ENCODE assay signal across 1 fruit fly cellular context in the genomic region with DNA sequence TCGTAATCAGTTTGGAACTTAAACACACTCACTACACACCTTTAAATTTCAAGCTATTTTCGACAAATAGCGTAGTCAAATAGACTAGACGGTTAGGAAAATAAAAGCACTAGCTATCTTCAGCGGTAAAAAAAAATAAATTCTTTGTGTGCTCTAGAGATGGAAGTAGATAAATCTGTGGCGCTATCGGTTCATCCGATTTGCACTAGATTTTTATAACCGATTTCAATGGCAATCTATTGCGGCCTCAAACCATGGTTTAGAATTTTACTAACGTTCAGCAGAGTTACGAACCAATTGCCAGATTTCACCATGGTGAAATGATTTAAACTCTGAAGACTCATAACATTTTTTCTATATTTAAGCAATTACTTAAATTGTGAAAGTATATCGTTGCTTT.
TF ChIP-seq lines count a peak whose summit lies in the region.

No protein-coding gene starts in this region.

TF ChIP-seq in whole organism, embryonic, 481 proteins besides CTCF, POLR2A, EP300 and RAD21 (continued from another document and continues in another):
- TF ChIP-seq CG13287 (GFP tag; IDR thresholded peaks at IDR 0.05; lab: Robert Waterston, UW; ENCODE audit: partially characterized antibody) (peak; percentile 84), NK7.1 (GFP tag; optimal IDR thresholded peaks at IDR 0.05; lab: Kevin White, UChicago) (no peak), CG3995 (GFP tag; optimal IDR thresholded peaks at IDR 0.05; lab: Kevin White, UChicago) (peak; percentile 27), Asciz (GFP tag; optimal IDR thresholded peaks at IDR 0.05; lab: Kevin White, UChicago) (peak; percentile 2), CG17568 (GFP tag; optimal IDR thresholded peaks at IDR 0.05; lab: Kevin White, UChicago) (no peak), Doc3 (GFP tag; IDR thresholded peaks at IDR 0.05; lab: Robert Waterston, UW; ENCODE audit: partially characterized antibody) (peak; percentile 38; the same call in 1 of the 3 replicates), eyg (GFP tag; optimal IDR thresholded peaks at IDR 0.05; lab: Kevin White, UChicago) (no peak), Hmr (GFP tag; optimal IDR thresholded peaks at IDR 0.05; lab: Kevin White, UChicago) (peak; percentile 45), Dbx (GFP tag; IDR thresholded peaks at IDR 0.05; lab: Robert Waterston, UW) (0 out of 3 replicates have a peak, but pooled peaks have one; percentile 27), Elba2 (GFP tag; optimal IDR thresholded peaks at IDR 0.05; lab: Kevin White, UChicago) (no peak), lab (GFP tag; optimal IDR thresholded peaks at IDR 0.05; lab: Kevin White, UChicago) (no peak), Dll (GFP tag; IDR thresholded peaks at IDR 0.05; lab: Robert Waterston, UW; ENCODE audit: partially characterized antibody) (peak; percentile 74), CG12942 (GFP tag; optimal IDR thresholded peaks at IDR 0.05; lab: Kevin White, UChicago) (no peak), Myb (GFP tag; optimal IDR thresholded peaks at IDR 0.05; lab: Kevin White, UChicago) (peak; percentile 68), ara (GFP tag; IDR thresholded peaks at IDR 0.05; lab: Robert Waterston, UW) (no peak), ato (GFP tag; IDR thresholded peaks at IDR 0.05; lab: Robert Waterston, UW; ENCODE audit: partially characterized antibody) (peak; percentile 69), Ada2b (GFP tag; IDR thresholded peaks at IDR 0.05; lab: Robert Waterston, UW) (no peak), croc (GFP tag; conservative IDR thresholded peaks at IDR 0.05; lab: Robert Waterston, UW) (no peak), Antp (GFP tag; optimal IDR thresholded peaks at IDR 0.05; lab: Kevin White, UChicago) (peak; percentile 0), CG13296 (GFP tag; optimal IDR thresholded peaks at IDR 0.05; lab: Kevin White, UChicago) (no peak), peb (GFP tag; IDR thresholded peaks at IDR 0.05; lab: Robert Waterston, UW) (no peak), hbn (GFP tag; IDR thresholded peaks at IDR 0.05; lab: Robert Waterston, UW; ENCODE audit: partially characterized antibody) (peak; percentile 70), stwl (tag; optimal IDR thresholded peaks at IDR 0.05; lab: Kevin White, UChicago) (peak; percentile 66), Sry-β (GFP tag; optimal IDR thresholded peaks at IDR 0.05; lab: Kevin White, UChicago) (no peak), az2 (GFP tag; optimal IDR thresholded peaks at IDR 0.05; lab: Kevin White, UChicago) (no peak), Pdp1 (GFP tag; optimal IDR thresholded peaks at IDR 0.05; lab: Kevin White, UChicago) (peak in 1 of 2 experiments; percentile 51), Rfx (GFP tag; IDR thresholded peaks at IDR 0.05; lab: Robert Waterston, UW) (peak; percentile 49; the same call in 1 of the 2 replicates), CG4707 (GFP tag; optimal IDR thresholded peaks at IDR 0.05; lab: Kevin White, UChicago) (no peak), CG14710 (tag; optimal IDR thresholded peaks at IDR 0.05; lab: Kevin White, UChicago) (peak; percentile 52), phol (tag; optimal IDR thresholded peaks at IDR 0.05; lab: Kevin White, UChicago) (peak; percentile 53), Sry-δ (GFP tag; optimal IDR thresholded peaks at IDR 0.05; lab: Kevin White, UChicago) (peak; percentile 98), lola (GFP tag; optimal IDR thresholded peaks at IDR 0.05; lab: Kevin White, UChicago) (no peak), CG17802 (tag; optimal IDR thresholded peaks at IDR 0.05; lab: Kevin White, UChicago) (no peak), CG34376 (GFP tag; optimal IDR thresholded peaks at IDR 0.05; lab: Kevin White, UChicago) (peak; percentile 25), CG6689 (GFP tag; IDR thresholded peaks at IDR 0.05; lab: Robert Waterston, UW) (no peak), bcd (GFP tag; optimal IDR thresholded peaks at IDR 0.05; lab: Kevin White, UChicago) (peak; percentile 29), Sox102F (GFP tag; optimal IDR thresholded peaks at IDR 0.05; lab: Kevin White, UChicago) (no peak), ci (GFP tag; IDR thresholded peaks at IDR 0.05; lab: Robert Waterston, UW) (0 out of 3 replicates have a peak, but pooled peaks have one; percentile 26), al (GFP tag; IDR thresholded peaks at IDR 0.05; lab: Robert Waterston, UW) (no peak), CG9609 (GFP tag; optimal IDR thresholded peaks at IDR 0.05; lab: Kevin White, UChicago) (peak; percentile 7), CG10267 (tag; optimal IDR thresholded peaks at IDR 0.05; lab: Kevin White, UChicago) (peak; percentile 39), CG7745 (tag; optimal IDR thresholded peaks at IDR 0.05; lab: Kevin White, UChicago) (no peak), pzg (GFP tag; optimal IDR thresholded peaks at IDR 0.05; lab: Kevin White, UChicago) (peak; percentile 87), nmo (GFP tag; optimal IDR thresholded peaks at IDR 0.05; lab: Kevin White, UChicago) (peak; percentile 18), da (GFP tag; optimal IDR thresholded peaks at IDR 0.05; lab: Kevin White, UChicago) (no peak), CG15514 (GFP tag; optimal IDR thresholded peaks at IDR 0.05; lab: Kevin White, UChicago) (peak; percentile 93), CG17385 (GFP tag; optimal IDR thresholded peaks at IDR 0.05; lab: Kevin White, UChicago) (no peak), Dip3 (GFP tag; optimal IDR thresholded peaks at IDR 0.05; lab: Kevin White, UChicago) (no peak), CG6854 (GFP tag; optimal IDR thresholded peaks at IDR 0.05; lab: Kevin White, UChicago) (no peak), grn (GFP tag; optimal IDR thresholded peaks at IDR 0.05; lab: Kevin White, UChicago) (peak; percentile 76), ewg (GFP tag; optimal IDR thresholded peaks at IDR 0.05; lab: Kevin White, UChicago) (no peak), CG16813 (GFP tag; IDR thresholded peaks at IDR 0.05; lab: Robert Waterston, UW; ENCODE audit: partially characterized antibody) (peak; percentile 71), row (GFP tag; IDR thresholded peaks at IDR 0.05; lab: Robert Waterston, UW) (peak; percentile 58), Dip2 (GFP tag; IDR thresholded peaks at IDR 0.05; lab: Robert Waterston, UW) (no peak), Usf (GFP tag; optimal IDR thresholded peaks at IDR 0.05; lab: Kevin White, UChicago) (no peak), Ets97D (GFP tag; optimal IDR thresholded peaks at IDR 0.05; lab: Kevin White, UChicago) (peak; percentile 73), CG1603 (tag; optimal IDR thresholded peaks at IDR 0.05; lab: Kevin White, UChicago) (peak; percentile 72), sqz (GFP tag; optimal IDR thresholded peaks at IDR 0.05; lab: Kevin White, UChicago) (peak; percentile 26), vvl (GFP tag; IDR thresholded peaks at IDR 0.05; lab: Robert Waterston, UW) (peak; percentile 47; the same call in 1 of the 2 replicates), CG18599 (GFP tag; optimal IDR thresholded peaks at IDR 0.05; lab: Kevin White, UChicago) (no peak), zfh1 (GFP tag; IDR thresholded peaks at IDR 0.05; lab: Robert Waterston, UW) (no peak), CG7839 (tag; optimal IDR thresholded peaks at IDR 0.05; lab: Kevin White, UChicago) (no peak), Hey (tag; optimal IDR thresholded peaks at IDR 0.05; lab: Kevin White, UChicago) (no peak), MTF-1 (GFP tag; optimal IDR thresholded peaks at IDR 0.05; lab: Kevin White, UChicago; ENCODE audit: borderline replicate concordance) (no peak), CG30020 (tag; optimal IDR thresholded peaks at IDR 0.05; lab: Kevin White, UChicago) (peak; percentile 21), gfzf (GFP tag; optimal IDR thresholded peaks at IDR 0.05; lab: Kevin White, UChicago) (peak; percentile 68), Abd-B (GFP tag; optimal IDR thresholded peaks at IDR 0.05; lab: Kevin White, UChicago) (peak; percentile 69), tx (GFP tag; optimal IDR thresholded peaks at IDR 0.05; lab: Kevin White, UChicago) (no peak), jing (GFP tag; optimal IDR thresholded peaks at IDR 0.05; lab: Kevin White, UChicago) (no peak), CG9215 (GFP tag; IDR thresholded peaks at IDR 0.05; lab: Robert Waterston, UW) (no peak), Med (GFP tag; lab: Kevin White, UChicago) (peak; percentile 57), zen2 (GFP tag; IDR thresholded peaks at IDR 0.05; lab: Robert Waterston, UW; ENCODE audit: partially characterized antibody) (no peak; the same call in 2 of the 3 replicates), CG13123 (GFP tag; optimal IDR thresholded peaks at IDR 0.05; lab: Kevin White, UChicago) (peak; percentile 9), pho (GFP tag; optimal IDR thresholded peaks at IDR 0.05; lab: Kevin White, UChicago) (peak; percentile 25), CG7987 (GFP tag; optimal IDR thresholded peaks at IDR 0.05; lab: Kevin White, UChicago) (no peak), CG32532 (GFP tag; IDR thresholded peaks at IDR 0.05; lab: Robert Waterston, UW) (0 out of 2 replicates have a peak, but pooled peaks have one; percentile 13), CG12155 (GFP tag; optimal IDR thresholded peaks at IDR 0.05; lab: Kevin White, UChicago) (peak; percentile 36), ttk (GFP tag; IDR thresholded peaks at IDR 0.05; lab: Robert Waterston, UW) (no peak), CG32772 (GFP tag; IDR thresholded peaks at IDR 0.05; lab: Robert Waterston, UW) (peak; percentile 44; the same call in 1 of the 2 replicates), vfl (GFP tag; optimal IDR thresholded peaks at IDR 0.05; lab: Kevin White, UChicago) (no peak), Optix (GFP tag; IDR thresholded peaks at IDR 0.05; lab: Robert Waterston, UW) (no peak), Mad (GFP tag; optimal IDR thresholded peaks at IDR 0.05; lab: Kevin White, UChicago) (peak; percentile 5), E2f2 (GFP tag; IDR thresholded peaks at IDR 0.05; lab: Robert Waterston, UW) (peak; percentile 69; the same call in 1 of the 2 replicates), Atf6 (GFP tag; IDR thresholded peaks at IDR 0.05; lab: Robert Waterston, UW) (no peak), sob (GFP tag; IDR thresholded peaks at IDR 0.05; lab: Robert Waterston, UW) (peak; percentile 35; the same call in 1 of the 2 replicates), gro (GFP tag; optimal IDR thresholded peaks at IDR 0.05; lab: Kevin White, UChicago) (peak; percentile 30), CG15479 (GFP tag; optimal IDR thresholded peaks at IDR 0.05; lab: Kevin White, UChicago) (no peak), HLH4C (GFP tag; IDR thresholded peaks at IDR 0.05; lab: Robert Waterston, UW; ENCODE audit: partially characterized antibody) (peak; percentile 57; the same call in 1 of the 3 replicates), CG13624 (GFP tag; optimal IDR thresholded peaks at IDR 0.05; lab: Kevin White, UChicago) (peak; percentile 25), CG6765 (GFP tag; optimal IDR thresholded peaks at IDR 0.05; lab: Kevin White, UChicago) (no peak), HmgZ (tag; optimal IDR thresholded peaks at IDR 0.05; lab: Kevin White, UChicago) (peak; percentile 61), NC2β (GFP tag; optimal IDR thresholded peaks at IDR 0.05; lab: Kevin White, UChicago) (no peak), ac (GFP tag; optimal IDR thresholded peaks at IDR 0.05; lab: Kevin White, UChicago) (no peak), luna (GFP tag; optimal IDR thresholded peaks at IDR 0.05; lab: Kevin White, UChicago) (no peak), CG17829 (tag; optimal IDR thresholded peaks at IDR 0.05; lab: Kevin White, UChicago) (peak; percentile 4), Dad (GFP tag; optimal IDR thresholded peaks at IDR 0.05; lab: Kevin White, UChicago) (peak; percentile 6), CG17912 (GFP tag; optimal IDR thresholded peaks at IDR 0.05; lab: Kevin White, UChicago) (no peak), CG14667 (GFP tag; IDR thresholded peaks at IDR 0.05; lab: Robert Waterston, UW) (no peak), CG34224 (GFP tag; IDR thresholded peaks at IDR 0.05; lab: Robert Waterston, UW; ENCODE audit: partially characterized antibody) (peak; percentile 58), zfh2 (GFP tag; optimal IDR thresholded peaks at IDR 0.05; lab: Kevin White, UChicago) (no peak), CG9932 (GFP tag; IDR thresholded peaks at IDR 0.05; lab: Robert Waterston, UW) (peak; percentile 54), CG14441 (GFP tag; IDR thresholded peaks at IDR 0.05; lab: Robert Waterston, UW) (no peak), CG13775 (GFP tag; optimal IDR thresholded peaks at IDR 0.05; lab: Kevin White, UChicago) (no peak), sd (tag; optimal IDR thresholded peaks at IDR 0.05; lab: Kevin White, UChicago) (peak; percentile 79), Gsc (GFP tag; IDR thresholded peaks at IDR 0.05; lab: Robert Waterston, UW) (no peak), nerfin-1 (tag; optimal IDR thresholded peaks at IDR 0.05; lab: Kevin White, UChicago) (no peak), H2.0 (GFP tag; IDR thresholded peaks at IDR 0.05; lab: Robert Waterston, UW) (no peak), Side (GFP tag; optimal IDR thresholded peaks at IDR 0.05; lab: Kevin White, UChicago) (no peak), vnd (GFP tag; IDR thresholded peaks at IDR 0.05; lab: Robert Waterston, UW; ENCODE audit: partially characterized antibody) (peak; percentile 51; the same call in 2 of the 3 replicates), Bgb (GFP tag; IDR thresholded peaks at IDR 0.05; lab: Robert Waterston, UW; ENCODE audit: partially characterized antibody) (peak; percentile 86), gem (tag; optimal IDR thresholded peaks at IDR 0.05; lab: Kevin White, UChicago) (peak; percentile 1), CG16815 (GFP tag; optimal IDR thresholded peaks at IDR 0.05; lab: Kevin White, UChicago) (no peak), pros (GFP tag; optimal IDR thresholded peaks at IDR 0.05; lab: Kevin White, UChicago) (no peak), CoRest (tag; optimal IDR thresholded peaks at IDR 0.05; lab: Kevin White, UChicago) (peak; percentile 28), ftz-f1 (GFP tag; optimal IDR thresholded peaks at IDR 0.05; lab: Kevin White, UChicago) (peak; percentile 20), CG7556 (GFP tag; optimal IDR thresholded peaks at IDR 0.05; lab: Kevin White, UChicago) (no peak), Sin3A (optimal IDR thresholded peaks at IDR 0.05; lab: Kevin White, UChicago) (no peak), CG14860 (GFP tag; IDR thresholded peaks at IDR 0.05; lab: Robert Waterston, UW; ENCODE audit: partially characterized antibody) (0 out of 3 replicates have a peak, but pooled peaks have one; percentile 41), CG2120 (GFP tag; optimal IDR thresholded peaks at IDR 0.05; lab: Kevin White, UChicago) (peak; percentile 50), gt (GFP tag; IDR thresholded peaks at IDR 0.05; lab: Robert Waterston, UW) (no peak), H15 (GFP tag; IDR thresholded peaks at IDR 0.05; lab: Robert Waterston, UW) (no peak), chinmo (GFP tag; IDR thresholded peaks at IDR 0.05; lab: Robert Waterston, UW; ENCODE audit: partially characterized antibody) (0 out of 4 replicates have a peak, but pooled peaks have one; percentile 69), sima (GFP tag; optimal IDR thresholded peaks at IDR 0.05; lab: Kevin White, UChicago) (no peak), Kr (GFP tag; optimal IDR thresholded peaks at IDR 0.05; lab: Kevin White, UChicago) (no peak), insv (GFP tag; optimal IDR thresholded peaks at IDR 0.05; lab: Kevin White, UChicago) (peak in 1 of 2 experiments; percentile 50)
